Worm (Caenorhabditis elegans) whole organism, late embryonic: ENCODE data around the gene F47B8.1.

Experiments
- K02D7.2 ChIP-seq: sonication (generic microtip); optimal IDR thresholded peaks from 2 replicates; lab custom pipeline; 2017; ENCODE audit warnings: mild to moderate bottlenecking, missing genetic modification characterization, missing compliant biosample characterization
- ceh-22 ChIP-seq: sonication (generic microtip); optimal IDR thresholded peaks from 2 replicates; lab custom pipeline; 2017; ENCODE audit warnings: missing biosample characterization, missing genetic modification characterization
- elt-2 ChIP-seq: sonication (generic microtip); optimal IDR thresholded peaks from 2 replicates; lab custom pipeline; 2016; ENCODE audit warnings: missing genetic modification reagents, missing genetic modification characterization, missing compliant biosample characterization
- hlh-13 ChIP-seq: fragments of 200-800 bp; sonication (Bioruptor generic); optimal IDR thresholded peaks from 2 replicates; lab custom pipeline; 2018; ENCODE audit warnings: mild to moderate bottlenecking, missing genetic modification characterization, missing compliant biosample characterization
- hlh-15 ChIP-seq: sonication (generic microtip); optimal IDR thresholded peaks from 2 replicates; lab custom pipeline; 2016; ENCODE audit warnings: missing genetic modification characterization, missing compliant biosample characterization
- pha-2 ChIP-seq: sonication (generic microtip); optimal IDR thresholded peaks from 2 replicates; lab custom pipeline; 2017; ENCODE audit warnings: mild to moderate bottlenecking, missing genetic modification characterization, missing compliant biosample characterization
- unc-42 ChIP-seq: sonication (generic microtip); optimal IDR thresholded peaks from 2 replicates; lab custom pipeline; 2016; ENCODE audit warnings: missing genotype, missing genetic modification characterization, missing compliant biosample characterization

The F47B8.1 gene

DNA sequence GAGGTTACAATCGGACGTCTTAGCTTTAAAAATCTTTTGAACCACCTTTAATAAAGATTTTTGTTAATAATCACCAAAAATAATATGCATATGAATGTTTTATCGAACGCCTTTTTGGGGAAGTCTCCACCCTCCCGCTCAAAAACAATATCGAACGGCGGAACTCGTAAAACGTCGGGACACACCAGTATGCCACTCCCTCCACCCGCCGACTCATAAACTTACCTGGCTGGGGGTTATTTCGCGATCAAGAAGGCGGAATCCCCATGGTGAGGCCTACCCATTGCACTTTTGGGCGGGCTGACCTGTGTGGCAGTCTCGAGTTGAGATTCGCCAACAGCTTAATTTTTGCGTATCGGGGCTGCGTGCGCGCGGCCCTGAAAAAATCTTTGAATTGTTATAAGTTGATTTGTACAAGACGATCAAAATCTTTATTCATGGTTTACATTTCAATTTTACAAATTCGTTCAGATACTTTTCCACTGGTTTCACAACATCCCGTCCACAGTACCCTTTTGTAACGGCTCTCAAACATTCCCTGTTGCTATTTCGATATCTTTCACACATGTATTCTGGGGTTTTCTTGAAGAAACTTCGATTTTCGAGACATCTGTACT is 46.7 kb downstream of the F47B8.1 start:
- TF ChIP-seq elt-2 (tag; lab: Kevin White, UChicago) = no peak
- TF ChIP-seq unc-42 (tag; lab: Kevin White, UChicago) = no peak
- no peak for TF ChIP-seq pha-2
- no peak for TF ChIP-seq hlh-13 (GFP tag; lab: Kevin White, UChicago)
- no peak for TF ChIP-seq K02D7.2 (tag; lab: Kevin White, UChicago)
- no peak for TF ChIP-seq ceh-22 (tag; lab: Kevin White, UChicago)
- no peak for TF ChIP-seq hlh-15 (tag; lab: Kevin White, UChicago)
